Worm (Caenorhabditis elegans) whole organism, L4 larva: Measurements from ENCODE around the gene clhm-1.
A peak's percentile ranks its signal among the peaks of the same experiment; 100 is the strongest.
"Not testable (repeated sequence)": the region's sequence is repeated elsewhere in the genome, so short reads cannot be mapped to it uniquely, and the experiment has no call there.

Experiments used
- F37D6.2 ChIP-seq: sonication (generic microtip); optimal IDR thresholded peaks from 2 replicates; lab custom pipeline; 2016; ENCODE audit warnings: mild to moderate bottlenecking, missing genetic modification characterization, missing compliant biosample characterization
- F44E2.7 ChIP-seq: fragments of 200-800 bp; sonication (Bioruptor generic); IDR thresholded peaks from 2 replicates; pipeline ENCODE4 v2.1.2; 2022; ENCODE audit warnings: missing genetic modification characterization, missing compliant biosample characterization
- T26A8.4 ChIP-seq: fragments of 200-800 bp; sonication (Bioruptor generic); IDR thresholded peaks from 2 replicates; pipeline ENCODE4 v1.3.6; 2022; ENCODE audit warnings: missing genetic modification characterization, missing compliant biosample characterization
- Y5F2A.4 ChIP-seq: fragments of 200-800 bp; sonication (Bioruptor generic); optimal IDR thresholded peaks from 2 replicates; lab custom pipeline; 2018; ENCODE audit warnings: mild to moderate bottlenecking, missing genetic modification characterization, missing compliant biosample characterization
- ZK337.2 ChIP-seq: fragments of 200-800 bp; sonication (Bioruptor generic); IDR thresholded peaks from 2 replicates; pipeline ENCODE4 v1.3.6; 2022; ENCODE audit warnings: missing genetic modification reagents, missing genetic modification characterization, missing compliant biosample characterization
- ZK546.5 ChIP-seq, 2 experiments: sonication (generic microtip); optimal IDR thresholded peaks; 2 replicates each; lab custom pipeline; 2017; ENCODE audit warnings: missing biosample characterization in 2 of 2, missing genetic modification characterization in 2 of 2
- aha-1 ChIP-seq: fragments of 150-350 bp; peaks from one replicate; lab custom pipeline; 2014; ENCODE audit warnings: missing biosample characterization, missing genetic modification characterization
- arid-1 ChIP-seq: fragments of 200-800 bp; sonication (Bioruptor generic); conservative IDR thresholded peaks from 2 replicates; pipeline ENCODE4 v1.3.6; 2022; ENCODE audit warnings: missing genetic modification reagents, missing genetic modification characterization, missing compliant biosample characterization
- attf-4 ChIP-seq: sonication (generic microtip); optimal IDR thresholded peaks from 3 replicates; lab custom pipeline; 2017; ENCODE audit warnings: missing biosample characterization, missing genetic modification characterization
- ceh-32 ChIP-seq: sonication (generic microtip); optimal IDR thresholded peaks from 2 replicates; lab custom pipeline; 2016; ENCODE audit warnings: mild to moderate bottlenecking, missing genetic modification characterization, missing compliant biosample characterization; ENCODE audit not compliant: poor library complexity
- ceh-82 ChIP-seq: sonication (generic microtip); optimal IDR thresholded peaks from 2 replicates; lab custom pipeline; 2017; ENCODE audit warnings: missing biosample characterization, missing genetic modification characterization
- ces-1 ChIP-seq: fragments of 150-350 bp; sonication (generic microtip); optimal IDR thresholded peaks from 4 replicates; lab custom pipeline; 2014; ENCODE audit warnings: missing biosample characterization, missing genetic modification reagents, missing genetic modification characterization
- ctbp-1 ChIP-seq: fragments of 200-800 bp; sonication (Bioruptor generic); IDR thresholded peaks from 2 replicates; pipeline ENCODE4 v1.3.6; 2022; ENCODE audit warnings: missing genetic modification reagents, missing genetic modification characterization, missing compliant biosample characterization
- daf-12 ChIP-seq: fragments of 150-350 bp; optimal IDR thresholded peaks from 2 replicates; lab custom pipeline; 2014; ENCODE audit warnings: missing biosample characterization, missing genetic modification reagents, missing genetic modification characterization
- daf-16 ChIP-seq, 3 experiments: sonication (generic microtip); optimal IDR thresholded peaks; 2 replicates each; lab custom pipeline; 2016 to 2017; ENCODE audit warnings: missing genetic modification characterization in 3 of 3, missing genetic modification reagents in 3 of 3, mild to moderate bottlenecking in 2 of 3, missing compliant biosample characterization in 2 of 3, missing biosample characterization in 1 of 3, moderate library complexity in 1 of 3
- dmd-6 ChIP-seq: fragments of 200-800 bp; sonication (Bioruptor generic); IDR thresholded peaks from 2 replicates; pipeline ENCODE4 v1.3.6; 2022; ENCODE audit warnings: missing genetic modification reagents, missing genetic modification characterization, missing compliant biosample characterization
- dve-1 ChIP-seq: sonication (generic microtip); optimal IDR thresholded peaks from 2 replicates; lab custom pipeline; 2017; ENCODE audit warnings: antibody characterized with exemption, mild to moderate bottlenecking, missing genetic modification characterization, missing compliant biosample characterization; ENCODE audit not compliant: insufficient read depth
- egl-27 ChIP-seq: sonication (generic microtip); optimal IDR thresholded peaks from 3 replicates; lab custom pipeline; 2017; ENCODE audit warnings: missing biosample characterization, missing genetic modification reagents, missing genetic modification characterization
- hlh-11 ChIP-seq: fragments of 200-800 bp; sonication (Bioruptor generic); optimal IDR thresholded peaks from 2 replicates; lab custom pipeline; 2018; ENCODE audit warnings: mild to moderate bottlenecking, missing genetic modification characterization, missing compliant biosample characterization
- hmg-1.1 ChIP-seq: fragments of 200-800 bp; sonication (Bioruptor generic); IDR thresholded peaks from 2 replicates; pipeline ENCODE4 v1.3.6; 2022; ENCODE audit warnings: missing genetic modification reagents, missing genetic modification characterization, missing compliant biosample characterization
- jun-1 ChIP-seq: fragments of 150-350 bp; optimal IDR thresholded peaks from 2 replicates; lab custom pipeline; 2014; ENCODE audit warnings: missing biosample characterization, missing genetic modification reagents, missing genetic modification characterization
- lin-15B ChIP-seq: fragments of 150-350 bp; sonication (generic microtip); optimal IDR thresholded peaks from 3 replicates; lab custom pipeline; 2014; ENCODE audit warnings: missing biosample characterization, missing genetic modification characterization
- lin-39 ChIP-seq: fragments of 150-350 bp; optimal IDR thresholded peaks from 2 replicates; lab custom pipeline; 2014; ENCODE audit warnings: missing biosample characterization, missing genetic modification reagents, missing genetic modification characterization
- mdl-1 ChIP-seq, 2 experiments: fragments of 150-350 bp in 1 of 2; sonication (generic microtip) in 1 of 2; optimal IDR thresholded peaks; 2 replicates each; lab custom pipeline; 2014 to 2017; ENCODE audit warnings: missing biosample characterization in 2 of 2, missing genetic modification characterization in 2 of 2
- nhr-10 ChIP-seq: fragments of 150-350 bp; optimal IDR thresholded peaks from 2 replicates; lab custom pipeline; 2014; ENCODE audit warnings: missing biosample characterization, missing genetic modification characterization
- nhr-237 ChIP-seq: sonication (generic microtip); optimal IDR thresholded peaks from 2 replicates; lab custom pipeline; 2017; ENCODE audit warnings: missing biosample characterization, missing genetic modification characterization
- nhr-28 ChIP-seq: fragments of 150-350 bp; optimal IDR thresholded peaks from 2 replicates; lab custom pipeline; 2014; ENCODE audit warnings: missing biosample characterization, missing genetic modification characterization
- nhr-41 ChIP-seq: fragments of 200-800 bp; sonication (Bioruptor generic); IDR thresholded peaks from 2 replicates; pipeline ENCODE4 v1.3.6; 2022; ENCODE audit warnings: missing genetic modification reagents, missing genetic modification characterization, missing compliant biosample characterization
- nhr-6 ChIP-seq: fragments of 150-350 bp; optimal IDR thresholded peaks from 2 replicates; lab custom pipeline; 2014; ENCODE audit warnings: missing biosample characterization, missing genetic modification characterization
- nhr-77 ChIP-seq: fragments of 150-350 bp; optimal IDR thresholded peaks from 2 replicates; lab custom pipeline; 2014; ENCODE audit warnings: missing biosample characterization, missing genetic modification characterization
- php-3 ChIP-seq: fragments of 200-800 bp; sonication (Bioruptor generic); IDR thresholded peaks from 2 replicates; pipeline ENCODE4 v1.3.6; 2022; ENCODE audit warnings: missing genetic modification reagents, missing genetic modification characterization, missing compliant biosample characterization
- pqm-1 ChIP-seq: sonication (generic microtip); optimal IDR thresholded peaks from 2 replicates; lab custom pipeline; 2017; ENCODE audit warnings: missing biosample characterization, missing genetic modification characterization
- set-16 ChIP-seq: fragments of 200-800 bp; sonication (Bioruptor generic); IDR thresholded peaks from 2 replicates; pipeline ENCODE4 v1.3.6; 2022; ENCODE audit warnings: missing genetic modification reagents, missing genetic modification characterization, missing compliant biosample characterization
- tag-97 ChIP-seq: fragments of 200-800 bp; sonication (Bioruptor generic); IDR thresholded peaks from 2 replicates; pipeline ENCODE4 v1.3.6; 2022; ENCODE audit warnings: missing genetic modification characterization, missing compliant biosample characterization
- tra-1 ChIP-seq: fragments of 200-800 bp; sonication (Bioruptor generic); IDR thresholded peaks from 2 replicates; pipeline ENCODE4 v1.3.6; 2022; ENCODE audit warnings: missing genetic modification reagents, missing genetic modification characterization, missing compliant biosample characterization
- unc-130 ChIP-seq: sonication (generic microtip); optimal IDR thresholded peaks from 2 replicates; lab custom pipeline; 2016; ENCODE audit warnings: missing genetic modification reagents, missing genetic modification characterization, missing compliant biosample characterization
- unc-62 ChIP-seq, 3 experiments: fragments of 150-350 bp in 1 of 3; sonication (generic microtip); optimal IDR thresholded peaks in 2 of 3; peaks in 1 of 3; 1 replicate in 1 of 3; 2 replicates in 2 of 3; lab custom pipeline; 2014 to 2017; ENCODE audit warnings: missing biosample characterization in 3 of 3, missing genetic modification characterization in 3 of 3, missing genetic modification reagents in 3 of 3, missing genotype in 1 of 3
- vab-7 ChIP-seq: fragments of 200-800 bp; sonication (Bioruptor generic); IDR thresholded peaks from 2 replicates; pipeline ENCODE4 v1.3.6; 2022; ENCODE audit warnings: missing genetic modification reagents, missing genetic modification characterization, missing compliant biosample characterization
- ztf-11 ChIP-seq: fragments of 150-350 bp; optimal IDR thresholded peaks from 2 replicates; lab custom pipeline; 2014; ENCODE audit warnings: missing biosample characterization, missing genetic modification characterization

The clhm-1 gene

DNA sequence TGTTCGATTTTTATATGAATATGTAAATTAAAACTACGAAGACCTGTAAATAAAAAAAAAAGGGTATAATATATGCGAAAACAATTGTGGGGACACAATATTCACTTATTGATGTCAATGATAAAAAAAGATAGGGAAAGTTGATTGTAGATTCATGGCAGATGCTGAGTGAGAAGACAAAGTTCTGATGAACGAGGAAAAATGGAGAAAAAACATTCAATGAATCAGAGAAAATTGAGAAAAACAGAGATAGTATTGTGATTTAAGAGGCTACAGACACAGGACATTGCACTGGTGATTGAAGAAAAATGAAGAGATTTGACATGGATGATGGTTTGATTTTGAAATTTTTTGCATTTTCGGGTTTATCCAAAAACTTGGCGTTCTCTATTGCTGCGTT lies 37.9 kb upstream of the clhm-1 start:
- TF ChIP-seq unc-130 (GFP tag; lab: Kevin White, UChicago) (no peak), T26A8.4 (GFP tag; lab: Robert Waterston, UW) (no peak), nhr-10 (tag; lab: Kevin White, UChicago) (no peak), unc-62 (GFP tag; optimal IDR thresholded peaks at IDR 0.05 in 1 of 2; lab: Kevin White, UChicago) (peak in 1 of 2 experiments; percentile 89), unc-62 (tag; optimal IDR thresholded peaks at IDR 0.05; lab: Kevin White, UChicago) (no peak), dmd-6 (GFP tag; lab: Robert Waterston, UW) (no peak), hlh-11 (tag; lab: Kevin White, UChicago) (peak; percentile 29), hmg-1.1 (GFP tag; lab: Robert Waterston, UW) (no peak), ZK337.2 (GFP tag; lab: Robert Waterston, UW) (no peak), nhr-28 (peak; percentile 38), mdl-1 (tag; optimal IDR thresholded peaks at IDR 0.05; lab: Kevin White, UChicago) (peak in 1 of 2 experiments; percentile 9), daf-16 (GFP tag; optimal IDR thresholded peaks at IDR 0.05; lab: Kevin White, UChicago) (no peak), daf-16 (tag; optimal IDR thresholded peaks at IDR 0.05; lab: Kevin White, UChicago) (peak; percentile 7), ctbp-1 (GFP tag; lab: Robert Waterston, UW) (no peak)

ce11 chrII:6907657-6908056 lies 36.8 kb upstream of the clhm-1 start, which contains the start of gene B0252.3:
B0252.3 (minus strand) TSS chrII:6907757.
- peak in 1 of 2 experiments; percentile 75 for TF ChIP-seq unc-62 (GFP tag; optimal IDR thresholded peaks at IDR 0.05 in 1 of 2; lab: Kevin White, UChicago)
- not testable (repeated sequence) for TF ChIP-seq unc-62 (tag; optimal IDR thresholded peaks at IDR 0.05; lab: Kevin White, UChicago)

DNA sequence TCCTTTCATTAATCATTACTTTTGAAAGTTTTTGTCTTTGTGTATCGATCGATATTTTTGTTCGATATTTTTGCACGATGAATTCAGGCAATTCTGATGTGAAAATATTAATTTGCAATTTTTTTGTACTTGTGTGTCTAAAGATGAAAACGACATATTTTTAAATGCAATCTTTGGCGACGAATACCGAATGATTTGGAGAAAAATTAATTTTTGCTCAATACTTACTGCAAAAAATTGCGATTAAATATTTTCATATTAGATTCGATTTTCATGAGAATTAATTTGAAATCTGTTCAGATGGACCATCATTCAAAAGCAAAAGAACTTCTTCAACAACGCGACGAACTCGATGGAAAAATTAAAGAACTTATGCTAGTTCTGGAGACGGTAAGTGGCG lies 31.0 kb upstream of the clhm-1 start, which contains the start of gene psmd-9:
Gene psmd-9, plus strand, starts transcription at position 301 of the 400 bp plus-strand sequence.
- TF ChIP-seq hmg-1.1 (GFP tag; lab: Robert Waterston, UW): no peak
- TF ChIP-seq ceh-82: no peak

ce11 chrII:6900708-6901107 lies 29.9 kb upstream of the clhm-1 start:
- no peak for TF ChIP-seq attf-4
- TF ChIP-seq ztf-11 (tag; lab: Kevin White, UChicago): no peak
- peak; percentile 82 for TF ChIP-seq aha-1
- no peak for TF ChIP-seq tag-97 (GFP tag; lab: Robert Waterston, UW)
- TF ChIP-seq lin-39: no peak
- TF ChIP-seq arid-1 (GFP tag; lab: Robert Waterston, UW): no peak
- no peak for TF ChIP-seq daf-12 (tag; lab: Kevin White, UChicago)
- TF ChIP-seq ZK337.2 (GFP tag; lab: Robert Waterston, UW): no peak
- TF ChIP-seq php-3 (GFP tag; lab: Robert Waterston, UW): no peak
- TF ChIP-seq unc-62 (GFP tag; optimal IDR thresholded peaks at IDR 0.05 in 1 of 2; lab: Kevin White, UChicago): peak in 1 of 2 experiments; percentile 84
- no peak for TF ChIP-seq unc-62 (tag; optimal IDR thresholded peaks at IDR 0.05; lab: Kevin White, UChicago)
- no peak for TF ChIP-seq Y5F2A.4 (GFP tag; lab: Kevin White, UChicago)
- no peak for TF ChIP-seq egl-27 (tag; lab: Kevin White, UChicago)
- no peak for TF ChIP-seq nhr-41 (GFP tag; lab: Robert Waterston, UW)
- TF ChIP-seq ZK546.5 (tag; optimal IDR thresholded peaks at IDR 0.05; lab: Kevin White, UChicago): no peak
- no peak for TF ChIP-seq set-16
- no peak for TF ChIP-seq ceh-32 (tag; lab: Kevin White, UChicago)
- TF ChIP-seq pqm-1 (tag; lab: Kevin White, UChicago): no peak
- TF ChIP-seq ces-1 (GFP tag; lab: Kevin White, UChicago): no peak
- TF ChIP-seq, all 104 proteins: peak for 2

DNA sequence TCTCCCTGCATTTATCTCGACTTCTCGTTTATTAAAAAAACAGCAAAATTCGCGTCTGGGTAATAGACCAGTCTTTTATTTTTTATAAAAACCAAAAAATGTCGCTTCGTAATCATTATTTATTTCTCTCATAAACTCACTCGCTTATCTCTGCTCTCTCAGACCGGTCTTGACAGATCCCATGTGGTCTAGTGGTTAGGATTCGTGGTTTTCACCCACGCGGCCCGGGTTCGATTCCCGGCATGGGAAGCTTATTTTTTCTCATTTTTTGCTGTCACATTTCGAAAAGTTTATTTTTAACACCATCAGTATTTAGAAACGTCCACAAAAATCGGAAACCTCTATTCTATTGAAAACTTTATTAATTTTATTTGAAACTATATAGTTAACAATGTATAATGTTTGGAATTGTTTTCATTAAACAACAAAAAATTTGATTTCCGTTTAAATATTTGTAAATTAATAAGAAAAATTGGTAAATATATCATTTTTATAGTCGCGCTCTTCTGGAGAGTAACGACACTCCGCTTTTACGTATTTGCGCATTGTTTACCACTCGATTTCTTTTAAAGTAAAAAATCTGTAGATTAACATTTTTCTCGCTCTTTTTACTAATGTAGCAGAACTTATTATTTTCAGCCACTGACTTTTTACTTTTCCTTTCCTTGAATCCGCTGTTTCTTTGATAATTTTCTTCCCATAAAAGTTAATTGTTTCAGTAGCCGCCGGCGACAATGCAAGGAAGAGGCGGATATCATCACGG lies 27.4 kb upstream of the clhm-1 start, which contains the start of gene hrpl-1:
Gene hrpl-1, plus strand, starts transcription at position 713 of the 763 bp plus-strand sequence.
- TF ChIP-seq hmg-1.1 (GFP tag; lab: Robert Waterston, UW) (no peak), Y5F2A.4 (GFP tag; lab: Kevin White, UChicago) (no peak), vab-7 (GFP tag; lab: Robert Waterston, UW) (peak; percentile 36; the same call in 1 of the 2 replicates), jun-1 (tag; lab: Kevin White, UChicago) (no peak), tra-1 (GFP tag; lab: Robert Waterston, UW) (no peak), lin-15B (tag; lab: Kevin White, UChicago) (no peak), aha-1 (peak; percentile 41), nhr-237 (tag; lab: Kevin White, UChicago) (no peak), nhr-10 (tag; lab: Kevin White, UChicago) (no peak), F44E2.7 (GFP tag; lab: Robert Waterston, UW) (no peak), nhr-77 (tag; lab: Kevin White, UChicago) (no peak), dve-1 (tag; lab: Kevin White, UChicago) (peak; percentile 33), F37D6.2 (no peak), php-3 (GFP tag; lab: Robert Waterston, UW) (0 out of 2 replicates have a peak, but pooled peaks have one; percentile 10), set-16 (no peak), unc-62 (GFP tag; optimal IDR thresholded peaks at IDR 0.05 in 1 of 2; lab: Kevin White, UChicago) (peak in 1 of 2 experiments; percentile 28), unc-62 (tag; optimal IDR thresholded peaks at IDR 0.05; lab: Kevin White, UChicago) (no peak), ZK337.2 (GFP tag; lab: Robert Waterston, UW) (no peak), nhr-6 (no peak), ceh-32 (tag; lab: Kevin White, UChicago) (no peak)
